Worm (Caenorhabditis elegans): ENCODE results near the gene F55A11.8.

ce11 chrV:11801076-11801849 is 13.3 kb downstream of the F55A11.8 start:
- TF ChIP-seq ref-1 (GFP tag; conservative IDR thresholded peaks at IDR 0.05): no peak
- no peak for TF ChIP-seq flt-1 (GFP tag; IDR thresholded peaks at IDR 0.05)
- no peak for TF ChIP-seq klf-2 (GFP tag; conservative IDR thresholded peaks at IDR 0.05)
- no peak for TF ChIP-seq tab-1 (GFP tag; IDR thresholded peaks at IDR 0.05)
- TF ChIP-seq med-1 (GFP tag; optimal IDR thresholded peaks at IDR 0.05; ENCODE audit: insufficient read depth): no peak
- no peak for TF ChIP-seq T22C8.4 (GFP tag; IDR thresholded peaks at IDR 0.05)
- no peak for TF ChIP-seq cog-1 (tag; optimal IDR thresholded peaks at IDR 0.05)
- no peak for TF ChIP-seq ztf-23 (GFP tag; IDR thresholded peaks at IDR 0.05)
- no peak for TF ChIP-seq ztf-29 (GFP tag; IDR thresholded peaks at IDR 0.05)

Data from whole organism, midembryonic.